Worm (Caenorhabditis elegans) whole organism, L4/young adult: ENCODE measurements around the gene tag-325.

Source experiments
- W03F9.2 ChIP-seq: fragments of 150-350 bp; optimal IDR thresholded peaks from 2 replicates; lab custom pipeline; 2014; ENCODE audit warnings: missing biosample characterization, missing genetic modification characterization
- dao-5 ChIP-seq: sonication (generic microtip); optimal IDR thresholded peaks from 2 replicates; lab custom pipeline; 2016; ENCODE audit warnings: missing genotype, missing genetic modification characterization, moderate library complexity, missing compliant biosample characterization
- him-1 ChIP-seq: sonication (generic microtip); optimal IDR thresholded peaks from 2 replicates; lab custom pipeline; 2016; ENCODE audit warnings: missing genotype, missing genetic modification reagents, missing genetic modification characterization, missing compliant biosample characterization

- TF ChIP-seq dao-5 (tag; lab: Kevin White, UChicago) (no peak), him-1 (tag; lab: Kevin White, UChicago) (no peak), W03F9.2 (tag; lab: Kevin White, UChicago) (no peak)
These were observed 31.2 kb upstream of the tag-325 start, which contains the start of gene B0393.5 for ce11 chrIII:4765474-4765873.
